Worm (Caenorhabditis elegans): ENCODE measurements around the gene lon-2.
A peak's percentile ranks its signal among the peaks of the same experiment; 100 is the strongest.

DNA sequence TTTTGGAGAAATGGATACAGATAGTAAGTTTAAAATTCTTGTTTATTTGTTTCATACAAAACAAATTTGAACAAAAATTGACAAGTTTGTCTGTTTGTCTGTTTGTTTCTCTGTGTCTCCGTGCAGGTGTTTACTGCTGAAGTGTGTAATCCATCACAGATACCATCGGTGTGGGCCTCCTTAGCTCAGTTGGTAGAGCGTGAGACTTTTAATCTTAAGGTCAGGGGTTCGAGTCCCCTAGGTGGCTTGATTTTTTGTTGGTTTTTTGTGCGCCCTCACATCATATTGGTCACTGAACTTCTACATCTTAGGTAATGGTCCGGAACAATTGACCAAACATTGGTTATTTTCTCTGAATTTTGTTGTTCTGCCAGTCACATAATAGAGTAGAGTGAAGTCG is 40.1 kb upstream of the lon-2 start:
- TF ChIP-seq fkh-8 (tag; optimal IDR thresholded peaks at IDR 0.05) (no peak), rnt-1 (tag; optimal IDR thresholded peaks at IDR 0.05) (peak; percentile 65), nhr-90 (tag; optimal IDR thresholded peaks at IDR 0.05; ENCODE audit: poor library complexity) (peak; percentile 56)

All from whole organism, L1 larva.